Fruit fly (Drosophila melanogaster) whole organism, wandering third instar larva: ENCODE results near the gene spz5.

Source experiments
- Abd-B ChIP-seq: fragments of >200 bp; optimal IDR thresholded peaks from 2 replicates; lab custom pipeline; 2017; ENCODE audit warnings: missing biosample characterization, missing genetic modification characterization
- HLH106 ChIP-seq: fragments of 200-800 bp; optimal IDR thresholded peaks from 3 replicates; lab custom pipeline; 2019; ENCODE audit warnings: missing biosample characterization, mild to moderate bottlenecking, missing genetic modification characterization, moderate library complexity
- Myc ChIP-seq: fragments of >200 bp; optimal IDR thresholded peaks from 2 replicates; lab custom pipeline; 2017
- N ChIP-seq: fragments of >200 bp; optimal IDR thresholded peaks from 2 replicates; lab custom pipeline; 2018; ENCODE audit warnings: missing biosample characterization, missing external identifiers, missing genetic modification characterization
- OdsH ChIP-seq: fragments of 200-800 bp; sonication (Bioruptor generic); optimal IDR thresholded peaks from 2 replicates; lab custom pipeline; 2016; ENCODE audit warnings: missing biosample characterization, mild to moderate bottlenecking, missing genetic modification characterization
- pan ChIP-seq: fragments of >200 bp; optimal IDR thresholded peaks from 2 replicates; lab custom pipeline; 2017
- psq ChIP-seq: fragments of 200-800 bp; sonication (Bioruptor generic); optimal IDR thresholded peaks from 3 replicates; lab custom pipeline; 2017; ENCODE audit warnings: missing biosample characterization, mild to moderate bottlenecking, missing genetic modification characterization, moderate library complexity
- usp ChIP-seq: fragments of >200 bp; optimal IDR thresholded peaks from 2 replicates; lab custom pipeline; 2017; ENCODE audit warnings: missing biosample characterization, missing genetic modification characterization

DNA sequence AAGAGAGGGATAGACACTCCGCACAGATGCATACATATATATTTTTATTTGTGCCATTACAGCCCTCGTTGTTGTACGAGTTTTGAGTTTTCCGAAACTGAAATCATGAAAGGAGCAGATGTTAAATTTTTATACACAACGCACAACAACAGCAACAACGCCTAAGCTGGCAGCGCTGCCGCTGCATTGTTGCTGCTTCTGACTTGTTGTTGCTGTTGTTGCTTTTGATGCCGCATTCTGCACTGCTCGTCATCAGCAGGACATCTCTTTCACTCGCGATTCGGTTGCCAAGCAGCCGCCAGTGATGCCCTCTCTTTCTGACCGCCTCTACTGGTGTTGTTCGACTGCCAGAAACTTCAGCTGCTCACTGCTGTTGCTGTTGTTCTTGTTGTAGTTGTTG, 10.4 kb downstream of the spz5 start:
- TF ChIP-seq N (GFP tag; lab: Kevin White, UChicago): no peak
- no peak for TF ChIP-seq Abd-B (GFP tag; lab: Kevin White, UChicago)
- TF ChIP-seq OdsH (GFP tag; lab: Kevin White, UChicago): no peak
- TF ChIP-seq pan: no peak
- no peak for TF ChIP-seq HLH106 (tag; lab: Kevin White, UChicago)
- TF ChIP-seq Myc (lab: Kevin White, UChicago): no peak
- no peak for TF ChIP-seq usp (GFP tag; lab: Kevin White, UChicago)
- TF ChIP-seq psq (GFP tag; lab: Kevin White, UChicago): no peak
